Worm (Caenorhabditis elegans) whole organism, L1 larva: ENCODE measurements around the gene mrpl-2.
A peak's percentile ranks its signal among the peaks of the same experiment; 100 is the strongest.

Experiments used
- C04F5.9 ChIP-seq: sonication (generic microtip); optimal IDR thresholded peaks from 2 replicates; lab custom pipeline; 2016; ENCODE audit warnings: missing genetic modification characterization, missing compliant biosample characterization
- C16A3.4 ChIP-seq: fragments of 150-350 bp; optimal IDR thresholded peaks from 2 replicates; lab custom pipeline; 2014; ENCODE audit warnings: missing biosample characterization, missing genetic modification characterization
- blmp-1 ChIP-seq: fragments of 150-350 bp; optimal IDR thresholded peaks from 2 replicates; lab custom pipeline; 2014; ENCODE audit warnings: missing biosample characterization, missing genetic modification characterization
- ceh-63 ChIP-seq: fragments of 200-800 bp; sonication (Bioruptor generic); optimal IDR thresholded peaks from 2 replicates; lab custom pipeline; 2018; ENCODE audit warnings: mild to moderate bottlenecking, missing genetic modification characterization, missing compliant biosample characterization
- efl-3 ChIP-seq: fragments of 200-800 bp; sonication (Bioruptor generic); optimal IDR thresholded peaks from 2 replicates; lab custom pipeline; 2018; ENCODE audit warnings: mild to moderate bottlenecking, missing genetic modification characterization, missing compliant biosample characterization
- egl-13 ChIP-seq: sonication (generic microtip); optimal IDR thresholded peaks from 2 replicates; lab custom pipeline; 2016; ENCODE audit warnings: missing genotype, missing genetic modification reagents, missing genetic modification characterization, missing compliant biosample characterization
- egl-27 ChIP-seq, 2 experiments: fragments of 150-350 bp in 1 of 2; sonication (generic microtip); optimal IDR thresholded peaks; 3 replicates each; lab custom pipeline; 2017 to 2018; ENCODE audit warnings: missing biosample characterization in 2 of 2, missing genetic modification characterization in 2 of 2, missing genetic modification reagents in 2 of 2
- elt-2 ChIP-seq: sonication (generic microtip); optimal IDR thresholded peaks from 2 replicates; lab custom pipeline; 2016; ENCODE audit warnings: missing genetic modification characterization, mild to moderate bottlenecking, inconsistent platforms, missing compliant biosample characterization, missing genetic modification reagents
- elt-3 ChIP-seq, 6 experiments: fragments of 150-350 bp in 1 of 6; sonication (generic microtip); optimal IDR thresholded peaks; 2 replicates each; lab custom pipeline; 2017 to 2018; ENCODE audit warnings: missing biosample characterization in 6 of 6, missing genetic modification characterization in 6 of 6, inconsistent platforms in 1 of 6
- lin-13 ChIP-seq: fragments of 150-350 bp; optimal IDR thresholded peaks from 2 replicates; lab custom pipeline; 2014; ENCODE audit warnings: missing biosample characterization, missing genetic modification reagents, missing genetic modification characterization
- lin-15B ChIP-seq: fragments of 150-350 bp; sonication (generic microtip); optimal IDR thresholded peaks from 3 replicates; lab custom pipeline; 2014; ENCODE audit warnings: missing biosample characterization, missing genetic modification characterization
- lin-39 ChIP-seq: fragments of 150-350 bp; optimal IDR thresholded peaks from 2 replicates; lab custom pipeline; 2014; ENCODE audit warnings: missing biosample characterization, missing genetic modification reagents, missing genetic modification characterization
- nhr-28 ChIP-seq: fragments of 150-350 bp; optimal IDR thresholded peaks from 2 replicates; lab custom pipeline; 2014; ENCODE audit warnings: missing biosample characterization, missing genetic modification characterization
- nhr-76 ChIP-seq: sonication (generic microtip); optimal IDR thresholded peaks from 2 replicates; lab custom pipeline; 2017; ENCODE audit warnings: missing biosample characterization, missing genetic modification characterization
- nhr-77 ChIP-seq: fragments of 150-350 bp; optimal IDR thresholded peaks from 2 replicates; lab custom pipeline; 2014; ENCODE audit warnings: missing biosample characterization, missing genetic modification characterization
- nhr-84 ChIP-seq: sonication (generic microtip); optimal IDR thresholded peaks from 2 replicates; lab custom pipeline; 2017; ENCODE audit warnings: missing biosample characterization, missing genetic modification characterization
- pag-3 ChIP-seq: sonication (generic microtip); optimal IDR thresholded peaks from 2 replicates; lab custom pipeline; 2017; ENCODE audit warnings: missing genetic modification characterization, mild to moderate bottlenecking, missing compliant biosample characterization, antibody characterized with exemption, borderline replicate concordance; ENCODE audit not compliant: insufficient read depth
- snu-23 ChIP-seq: sonication (generic microtip); optimal IDR thresholded peaks from 2 replicates; lab custom pipeline; 2016; ENCODE audit warnings: missing genetic modification characterization, missing compliant biosample characterization
- sptf-1 ChIP-seq: fragments of 150-350 bp; optimal IDR thresholded peaks from 2 replicates; lab custom pipeline; 2014; ENCODE audit warnings: missing biosample characterization, missing genetic modification characterization
- tlp-1 ChIP-seq: fragments of 150-350 bp; optimal IDR thresholded peaks from 2 replicates; lab custom pipeline; 2014; ENCODE audit warnings: missing biosample characterization, missing genetic modification characterization
- unc-86 ChIP-seq: sonication (generic microtip); optimal IDR thresholded peaks from 2 replicates; lab custom pipeline; 2016; ENCODE audit warnings: missing genetic modification characterization, missing compliant biosample characterization
- unc-98 ChIP-seq: fragments of 200-800 bp; sonication (Bioruptor generic); IDR thresholded peaks from 2 replicates; pipeline ENCODE4 v1.3.6; 2022; ENCODE audit warnings: missing genetic modification characterization, missing compliant biosample characterization
- xbp-1 ChIP-seq: sonication (generic microtip); optimal IDR thresholded peaks from 2 replicates; lab custom pipeline; 2016; ENCODE audit warnings: missing genetic modification characterization, missing compliant biosample characterization

Gene mrpl-2

ce11 chrIV:824854-825253 lies 51.8 kb downstream of the mrpl-2 start, which contains the start of gene zipt-15:
Gene zipt-15, minus strand, starts transcription at chrIV:824954.
- TF ChIP-seq tlp-1 (tag; lab: Kevin White, UChicago) = no peak
- TF ChIP-seq efl-3 (GFP tag; lab: Kevin White, UChicago) = no peak
- no peak for TF ChIP-seq pag-3 (tag; lab: Kevin White, UChicago)
- no peak for TF ChIP-seq sptf-1 (tag; lab: Kevin White, UChicago)
- TF ChIP-seq egl-27 (tag; optimal IDR thresholded peaks at IDR 0.05; lab: Kevin White, UChicago) = no peak
- no peak for TF ChIP-seq xbp-1
- no peak for TF ChIP-seq lin-13 (GFP tag; lab: Kevin White, UChicago)
- TF ChIP-seq C16A3.4 (tag; lab: Kevin White, UChicago) = no peak
- no peak for TF ChIP-seq lin-15B (tag; lab: Kevin White, UChicago)
- TF ChIP-seq nhr-76 (tag; lab: Kevin White, UChicago) = no peak
- TF ChIP-seq unc-98 (GFP tag; lab: Robert Waterston, UW) = no peak
- TF ChIP-seq ceh-63 (GFP tag; lab: Kevin White, UChicago) = no peak
- TF ChIP-seq nhr-77 = no peak
- no peak for TF ChIP-seq C04F5.9 (tag; lab: Kevin White, UChicago)
- TF ChIP-seq unc-86 = no peak
- TF ChIP-seq nhr-84 (tag; lab: Kevin White, UChicago) = no peak
- no peak for TF ChIP-seq snu-23 (GFP tag; lab: Kevin White, UChicago)
- no peak for TF ChIP-seq elt-2 (tag; lab: Kevin White, UChicago)
- TF ChIP-seq egl-13 (tag; lab: Kevin White, UChicago) = no peak
- no peak for TF ChIP-seq lin-39

ce11 chrIV:826145-826544 lies 53.1 kb downstream of the mrpl-2 start:
- TF ChIP-seq nhr-28 (tag; lab: Kevin White, UChicago) = no peak
- peak in 1 of 6 experiments; percentile 44 for TF ChIP-seq elt-3 (tag; optimal IDR thresholded peaks at IDR 0.05; lab: Kevin White, UChicago)
- TF ChIP-seq blmp-1 = peak; percentile 88
